Worm (Caenorhabditis elegans) whole organism, L2 larva: ENCODE data around the gene toca-2.
A peak's percentile ranks its signal among the peaks of the same experiment; 100 is the strongest.

Experiments used
- C34F6.9 ChIP-seq: fragments of 150-350 bp; optimal IDR thresholded peaks from 2 replicates; lab custom pipeline; 2014; ENCODE audit warnings: missing biosample characterization, missing genetic modification characterization
- alr-1 ChIP-seq: fragments of 150-350 bp; optimal IDR thresholded peaks from 2 replicates; lab custom pipeline; 2014; ENCODE audit warnings: missing biosample characterization, missing genetic modification characterization
- aly-2 ChIP-seq: fragments of 150-350 bp; optimal IDR thresholded peaks from 2 replicates; lab custom pipeline; 2014; ENCODE audit warnings: missing biosample characterization, missing genetic modification characterization
- ama-1 ChIP-seq: fragments of 150-350 bp; optimal IDR thresholded peaks from 2 replicates; lab custom pipeline; 2018; ENCODE audit warnings: inconsistent platforms
- elt-3 ChIP-seq: sonication (generic microtip); optimal IDR thresholded peaks from 2 replicates; lab custom pipeline; 2017; ENCODE audit warnings: missing biosample characterization, missing genetic modification characterization
- fos-1 ChIP-seq: fragments of 150-350 bp; optimal IDR thresholded peaks from 2 replicates; lab custom pipeline; 2014; ENCODE audit warnings: missing biosample characterization, missing genetic modification characterization
- lin-39 ChIP-seq: fragments of 150-350 bp; optimal IDR thresholded peaks from 2 replicates; lab custom pipeline; 2014; ENCODE audit warnings: missing biosample characterization, missing genetic modification reagents, missing genetic modification characterization
- nhr-11 ChIP-seq: fragments of 150-350 bp; optimal IDR thresholded peaks from 2 replicates; lab custom pipeline; 2014; ENCODE audit warnings: missing biosample characterization, missing genetic modification characterization
- nhr-237 ChIP-seq: fragments of 150-350 bp; optimal IDR thresholded peaks from 2 replicates; lab custom pipeline; 2014; ENCODE audit warnings: missing biosample characterization, missing genetic modification characterization
- nhr-77 ChIP-seq: fragments of 150-350 bp; optimal IDR thresholded peaks from 2 replicates; lab custom pipeline; 2014; ENCODE audit warnings: missing biosample characterization, missing genetic modification characterization
- snpc-4 ChIP-seq: fragments of 150-350 bp; optimal IDR thresholded peaks from 2 replicates; lab custom pipeline; 2014; ENCODE audit warnings: missing biosample characterization, missing genetic modification characterization
- unc-39 ChIP-seq: fragments of 150-350 bp; optimal IDR thresholded peaks from 2 replicates; lab custom pipeline; 2014; ENCODE audit warnings: missing biosample characterization, missing genetic modification characterization
- unc-62 ChIP-seq: fragments of 150-350 bp; optimal IDR thresholded peaks from 2 replicates; lab custom pipeline; 2014; ENCODE audit warnings: missing biosample characterization, missing genetic modification reagents, missing genetic modification characterization
- ztf-1 ChIP-seq: fragments of 200-800 bp; sonication (Bioruptor generic); conservative IDR thresholded peaks from 2 replicates; pipeline ENCODE4 v1.3.6; 2022; ENCODE audit warnings: missing genetic modification characterization, missing compliant biosample characterization

DNA sequence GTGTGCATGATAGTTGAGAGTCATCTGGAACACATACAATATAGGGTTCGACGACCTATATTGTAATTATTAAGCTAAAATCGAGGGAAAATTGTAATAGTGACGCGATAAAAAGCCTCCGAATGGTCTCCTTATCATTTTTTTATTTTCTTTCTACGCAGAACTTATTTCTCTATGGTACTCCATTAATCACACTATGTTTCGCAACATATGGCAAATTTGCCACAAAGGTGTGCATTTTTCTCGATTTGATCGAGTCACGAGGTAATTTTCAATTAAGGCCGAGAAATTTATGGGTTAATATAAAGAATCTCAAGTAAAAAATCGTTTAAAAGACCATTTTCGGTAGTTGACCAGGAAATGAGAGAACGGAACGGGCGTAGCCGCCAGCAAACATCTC is 6.3 kb downstream of the toca-2 start, which contains the start of gene dbn-1:
- no peak for TF ChIP-seq lin-39
- TF ChIP-seq ztf-1 (GFP tag; lab: Robert Waterston, UW), result no peak
- peak; percentile 75 for TF ChIP-seq fos-1 (tag; lab: Kevin White, UChicago)
- no peak for TF ChIP-seq ama-1 (lab: Kevin White, UChicago)
- TF ChIP-seq nhr-237 (tag; lab: Kevin White, UChicago), result no peak
- no peak for TF ChIP-seq unc-39 (tag; lab: Kevin White, UChicago)
- no peak for TF ChIP-seq alr-1 (tag; lab: Kevin White, UChicago)
- TF ChIP-seq snpc-4 (tag; lab: Kevin White, UChicago), result no peak
- no peak for TF ChIP-seq C34F6.9
- TF ChIP-seq elt-3, result no peak
- TF ChIP-seq nhr-11, result no peak
- no peak for TF ChIP-seq aly-2 (tag; lab: Kevin White, UChicago)
- no peak for TF ChIP-seq unc-62
- TF ChIP-seq nhr-77 (tag; lab: Kevin White, UChicago), result no peak
